Fruit fly (Drosophila melanogaster): ENCODE measurements around the gene HP1D3csd.

dm6 chrX:19220415-19220814 lies 30.4 kb downstream of the HP1D3csd start, which contains the start of gene CG7884:
- TF ChIP-seq CG8478 (optimal IDR thresholded peaks at IDR 0.05): no peak
- TF ChIP-seq usp (GFP tag; optimal IDR thresholded peaks at IDR 0.05): no peak
- TF ChIP-seq psq (optimal IDR thresholded peaks at IDR 0.05): no peak
- no peak for TF ChIP-seq pan (optimal IDR thresholded peaks at IDR 0.05)
- TF ChIP-seq EcR (GFP tag; optimal IDR thresholded peaks at IDR 0.05): no peak

All from whole organism.